Worm (Caenorhabditis elegans) whole organism, L4/young adult: Measurements from ENCODE around the gene C45G9.9.

Experiments used
- W03F9.2 ChIP-seq: fragments of 150-350 bp; optimal IDR thresholded peaks from 2 replicates; lab custom pipeline; 2014; ENCODE audit warnings: missing biosample characterization, missing genetic modification characterization
- dao-5 ChIP-seq: sonication (generic microtip); optimal IDR thresholded peaks from 2 replicates; lab custom pipeline; 2016; ENCODE audit warnings: missing genotype, missing genetic modification characterization, moderate library complexity, missing compliant biosample characterization
- him-1 ChIP-seq: sonication (generic microtip); optimal IDR thresholded peaks from 2 replicates; lab custom pipeline; 2016; ENCODE audit warnings: missing genotype, missing genetic modification reagents, missing genetic modification characterization, missing compliant biosample characterization

DNA sequence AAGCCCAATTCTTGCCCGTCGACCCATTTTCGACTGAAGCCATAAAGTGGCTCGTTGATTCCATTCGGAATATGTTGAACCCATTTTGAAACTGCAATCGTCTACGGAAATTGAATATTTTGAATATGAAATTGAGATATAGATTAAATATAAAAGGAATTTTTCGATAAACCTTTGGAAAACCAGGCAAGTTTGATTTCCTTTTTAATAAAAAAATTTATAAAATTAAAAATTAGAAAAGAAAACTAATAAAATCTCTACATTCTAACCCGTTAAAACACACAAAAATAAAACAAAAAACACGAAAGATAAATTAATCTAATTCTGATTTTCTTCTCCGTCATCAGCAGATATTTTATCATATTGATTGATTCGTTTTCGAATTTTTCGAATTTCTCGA, 48.7 kb downstream of the C45G9.9 start, which contains the start of gene R144.12:
- TF ChIP-seq dao-5 = no peak
- TF ChIP-seq W03F9.2 = no peak
- no peak for TF ChIP-seq him-1 (tag; lab: Kevin White, UChicago)
